Worm (Caenorhabditis elegans): ENCODE data around the gene Y94H6A.10.

- TF ChIP-seq jun-1 (tag; optimal IDR thresholded peaks at IDR 0.05) (no peak), tbx-2 (tag; optimal IDR thresholded peaks at IDR 0.05) (no peak), egl-27 (tag; optimal IDR thresholded peaks at IDR 0.05) (no peak), mdl-1 (tag; optimal IDR thresholded peaks at IDR 0.05) (no peak), lsy-2 (tag; optimal IDR thresholded peaks at IDR 0.05) (no peak), unc-130 (tag; optimal IDR thresholded peaks at IDR 0.05) (no peak), elt-3 (tag; optimal IDR thresholded peaks at IDR 0.05) (no peak)
Observed at ce11 chrIV:2705675-2706074, 4.8 kb downstream of the Y94H6A.10 start.

Data from whole organism, L1 larva.